Worm (Caenorhabditis elegans) whole organism, young adult: Measurements from ENCODE around the gene wht-1.

ENCODE experiments used
- B0019.2 ChIP-seq: fragments of 200-800 bp; sonication (Bioruptor generic); conservative IDR thresholded peaks from 2 replicates; pipeline ENCODE4 v1.3.6; 2022; ENCODE audit warnings: missing genetic modification reagents, missing genetic modification characterization, missing compliant biosample characterization
- B0035.1 ChIP-seq: sonication (generic microtip); optimal IDR thresholded peaks from 2 replicates; lab custom pipeline; 2016; ENCODE audit warnings: missing genetic modification characterization, mild to moderate bottlenecking, missing compliant biosample characterization, missing genotype, missing genetic modification reagents
- B0336.3 ChIP-seq: fragments of 200-800 bp; sonication (Bioruptor generic); IDR thresholded peaks from 2 replicates; pipeline ENCODE4 v1.3.6; 2022; ENCODE audit warnings: missing genetic modification characterization, missing compliant biosample characterization
- C06A6.2 ChIP-seq: fragments of 200-800 bp; sonication (Bioruptor generic); conservative IDR thresholded peaks from 2 replicates; pipeline ENCODE4 v1.3.6; 2022; ENCODE audit warnings: missing genetic modification characterization, missing compliant biosample characterization
- D2030.7 ChIP-seq: fragments of 200-800 bp; sonication (Bioruptor generic); IDR thresholded peaks from 2 replicates; pipeline ENCODE4 v1.3.6; 2022; ENCODE audit warnings: missing genetic modification reagents, missing genetic modification characterization, missing compliant biosample characterization
- F22D6.2 ChIP-seq: sonication (generic microtip); optimal IDR thresholded peaks from 2 replicates; lab custom pipeline; 2016; ENCODE audit warnings: mild to moderate bottlenecking, missing genetic modification characterization, missing compliant biosample characterization
- F33H1.4 ChIP-seq: fragments of 200-800 bp; sonication (Bioruptor generic); IDR thresholded peaks from 2 replicates; pipeline ENCODE4 v1.3.6; 2022; ENCODE audit warnings: missing genetic modification reagents, missing genetic modification characterization, missing compliant biosample characterization
- F55B11.4 ChIP-seq: sonication (generic microtip); optimal IDR thresholded peaks from 2 replicates; lab custom pipeline; 2016; ENCODE audit warnings: missing compliant biosample characterization, missing genetic modification characterization, borderline replicate concordance; ENCODE audit not compliant: insufficient read depth
- T07F8.4 ChIP-seq: sonication (generic microtip); optimal IDR thresholded peaks from 2 replicates; lab custom pipeline; 2016; ENCODE audit warnings: mild to moderate bottlenecking, missing genetic modification characterization, moderate library complexity, missing compliant biosample characterization
- T26A5.8 ChIP-seq: sonication (generic microtip); optimal IDR thresholded peaks from 2 replicates; lab custom pipeline; 2016; ENCODE audit warnings: missing genetic modification characterization, missing compliant biosample characterization
- akir-1 ChIP-seq: fragments of 200-800 bp; sonication (Bioruptor generic); optimal IDR thresholded peaks from 2 replicates; lab custom pipeline; 2018; ENCODE audit warnings: mild to moderate bottlenecking, missing genetic modification characterization, moderate library complexity, missing compliant biosample characterization
- aptf-2 ChIP-seq: fragments of 200-800 bp; sonication (Bioruptor generic); conservative IDR thresholded peaks from 2 replicates; pipeline ENCODE4 v1.3.6; 2022; ENCODE audit warnings: missing genetic modification reagents, missing genetic modification characterization, missing compliant biosample characterization
- attf-3 ChIP-seq: fragments of 200-800 bp; sonication (Bioruptor generic); conservative IDR thresholded peaks from 2 replicates; pipeline ENCODE4 v1.3.6; 2022; ENCODE audit warnings: missing genetic modification reagents, missing genetic modification characterization, missing compliant biosample characterization
- cebp-2 ChIP-seq: fragments of 200-800 bp; sonication (Bioruptor generic); IDR thresholded peaks from 2 replicates; pipeline ENCODE4 v1.3.6; 2022; ENCODE audit warnings: missing genetic modification characterization, missing compliant biosample characterization
- ceh-79 ChIP-seq: sonication (generic microtip); optimal IDR thresholded peaks from 2 replicates; lab custom pipeline; 2017; ENCODE audit warnings: mild to moderate bottlenecking, missing genetic modification characterization, missing compliant biosample characterization
- ceh-91 ChIP-seq: fragments of 200-800 bp; sonication (Bioruptor generic); IDR thresholded peaks from 2 replicates; pipeline ENCODE4 v1.3.6; 2022; ENCODE audit warnings: missing genetic modification reagents, missing genetic modification characterization, missing compliant biosample characterization
- die-1 ChIP-seq: sonication (generic microtip); optimal IDR thresholded peaks from 2 replicates; lab custom pipeline; 2016; ENCODE audit warnings: missing genotype, mild to moderate bottlenecking, missing genetic modification characterization, missing compliant biosample characterization
- dox-1 ChIP-seq: fragments of 200-800 bp; sonication (Bioruptor generic); IDR thresholded peaks from 2 replicates; pipeline ENCODE4 v1.3.6; 2022; ENCODE audit warnings: missing genetic modification reagents, missing genetic modification characterization, missing compliant biosample characterization
- efl-1 ChIP-seq: fragments of 150-350 bp; optimal IDR thresholded peaks from 2 replicates; lab custom pipeline; 2014; ENCODE audit warnings: missing biosample characterization, missing genetic modification reagents, missing genetic modification characterization
- ets-4 ChIP-seq: fragments of 200-800 bp; sonication (Bioruptor generic); optimal IDR thresholded peaks from 2 replicates; lab custom pipeline; 2018; ENCODE audit warnings: mild to moderate bottlenecking, missing genetic modification characterization, missing compliant biosample characterization
- hlh-26 ChIP-seq: fragments of 200-800 bp; sonication (Bioruptor generic); conservative IDR thresholded peaks from 2 replicates; pipeline ENCODE4 v1.3.6; 2022; ENCODE audit warnings: missing genetic modification reagents, missing genetic modification characterization, missing compliant biosample characterization
- hmg-1.2 ChIP-seq: fragments of 200-800 bp; sonication (Bioruptor generic); IDR thresholded peaks from 2 replicates; pipeline ENCODE4 v1.3.6; 2022; ENCODE audit warnings: missing genetic modification reagents, missing genetic modification characterization, missing compliant biosample characterization
- lin-35 ChIP-seq, 3 experiments: fragments of 150-350 bp in 2 of 3; sonication (generic microtip) in 1 of 3; optimal IDR thresholded peaks; 2 replicates each; lab custom pipeline; 2014 to 2018; ENCODE audit warnings: missing biosample characterization in 3 of 3, missing genetic modification characterization in 3 of 3, missing genetic modification reagents in 3 of 3
- lsl-1 ChIP-seq: fragments of 200-800 bp; sonication (Bioruptor generic); optimal IDR thresholded peaks from 2 replicates; lab custom pipeline; 2018; ENCODE audit warnings: mild to moderate bottlenecking, missing genetic modification characterization, moderate library complexity, missing compliant biosample characterization
- lsy-27 ChIP-seq: sonication (generic microtip); optimal IDR thresholded peaks from 2 replicates; lab custom pipeline; 2017; ENCODE audit warnings: missing genetic modification characterization, mild to moderate bottlenecking, missing compliant biosample characterization, antibody characterized with exemption, missing genotype, borderline replicate concordance; ENCODE audit not compliant: insufficient read depth
- madf-3 ChIP-seq: fragments of 200-800 bp; sonication (Bioruptor generic); IDR thresholded peaks from 2 replicates; pipeline ENCODE4 v1.3.6; 2022; ENCODE audit warnings: missing genetic modification reagents, missing genetic modification characterization, missing compliant biosample characterization
- madf-8 ChIP-seq: fragments of 200-800 bp; sonication (Bioruptor generic); conservative IDR thresholded peaks from 2 replicates; pipeline ENCODE4 v1.3.6; 2022; ENCODE audit warnings: missing genetic modification reagents, missing genetic modification characterization, missing compliant biosample characterization
- mel-28 ChIP-seq: sonication (generic microtip); optimal IDR thresholded peaks from 2 replicates; lab custom pipeline; 2016; ENCODE audit warnings: borderline replicate concordance, mild to moderate bottlenecking, missing genetic modification characterization, missing compliant biosample characterization
- mes-4 ChIP-seq: sonication (generic microtip); optimal IDR thresholded peaks from 2 replicates; lab custom pipeline; 2016; ENCODE audit warnings: missing genotype, missing genetic modification characterization, missing compliant biosample characterization
- mxl-1 ChIP-seq: sonication (generic microtip); optimal IDR thresholded peaks from 2 replicates; lab custom pipeline; 2016; ENCODE audit warnings: missing genetic modification characterization, missing compliant biosample characterization
- nhr-80 ChIP-seq: sonication (generic microtip); optimal IDR thresholded peaks from 2 replicates; lab custom pipeline; 2016; ENCODE audit warnings: missing genetic modification characterization, missing compliant biosample characterization
- nhr-90 ChIP-seq: sonication (generic microtip); optimal IDR thresholded peaks from 2 replicates; lab custom pipeline; 2016; ENCODE audit warnings: missing genotype, mild to moderate bottlenecking, missing genetic modification characterization, missing compliant biosample characterization
- rcor-1 ChIP-seq: fragments of 200-800 bp; sonication (Bioruptor generic); IDR thresholded peaks from 2 replicates; pipeline ENCODE4 v1.3.6; 2022; ENCODE audit warnings: missing genetic modification reagents, missing genetic modification characterization, missing compliant biosample characterization
- repo-1 ChIP-seq: sonication (generic microtip); optimal IDR thresholded peaks from 2 replicates; lab custom pipeline; 2017; ENCODE audit warnings: mild to moderate bottlenecking, missing genetic modification characterization, missing compliant biosample characterization
- sea-2 ChIP-seq: fragments of 200-800 bp; sonication (Bioruptor generic); IDR thresholded peaks from 2 replicates; pipeline ENCODE4 v1.3.6; 2022; ENCODE audit warnings: missing genetic modification characterization, missing compliant biosample characterization
- unc-62 ChIP-seq: fragments of 150-350 bp; optimal IDR thresholded peaks from 2 replicates; lab custom pipeline; 2014; ENCODE audit warnings: missing biosample characterization, missing genetic modification reagents, missing genetic modification characterization
- ztf-3 ChIP-seq: fragments of 200-800 bp; sonication (Bioruptor generic); optimal IDR thresholded peaks from 2 replicates; lab custom pipeline; 2018; ENCODE audit warnings: mild to moderate bottlenecking, missing genetic modification characterization, missing compliant biosample characterization
- ztf-6 ChIP-seq: fragments of 200-800 bp; sonication (Bioruptor generic); IDR thresholded peaks from 2 replicates; pipeline ENCODE4 v1.3.6; 2022; ENCODE audit warnings: missing genetic modification reagents, missing genetic modification characterization, missing compliant biosample characterization

The wht-1 gene

ce11 chrIII:6095654-6096053 is 8.1 kb upstream of the wht-1 start:
- no peak for TF ChIP-seq lin-35 (GFP tag; optimal IDR thresholded peaks at IDR 0.05; lab: Kevin White, UChicago)
- no peak for TF ChIP-seq madf-3 (GFP tag; lab: Robert Waterston, UW)
- TF ChIP-seq ceh-91 (GFP tag; lab: Robert Waterston, UW) = no peak
- no peak for TF ChIP-seq F22D6.2
- TF ChIP-seq T07F8.4 (tag; lab: Kevin White, UChicago) = no peak
- TF ChIP-seq nhr-90 (tag; lab: Kevin White, UChicago) = no peak
- TF ChIP-seq B0035.1 (tag; lab: Kevin White, UChicago) = no peak
- no peak for TF ChIP-seq cebp-2
- no peak for TF ChIP-seq B0336.3 (GFP tag; lab: Robert Waterston, UW)
- TF ChIP-seq madf-8 = no peak
- TF ChIP-seq mxl-1 (tag; lab: Kevin White, UChicago) = no peak
- TF ChIP-seq F33H1.4 (GFP tag; lab: Robert Waterston, UW) = no peak
- no peak for TF ChIP-seq unc-62
- TF ChIP-seq B0019.2 (GFP tag; lab: Robert Waterston, UW) = no peak
- no peak for TF ChIP-seq attf-3
- no peak for TF ChIP-seq hlh-26 (GFP tag; lab: Robert Waterston, UW)
- no peak for TF ChIP-seq C06A6.2 (GFP tag; lab: Robert Waterston, UW)
- no peak for TF ChIP-seq lsl-1 (GFP tag; lab: Kevin White, UChicago)
- no peak for TF ChIP-seq ets-4 (GFP tag; lab: Kevin White, UChicago)
- TF ChIP-seq efl-1 = no peak

ce11 chrIII:6085311-6085710 is 2.2 kb downstream of the wht-1 start:
- TF ChIP-seq sea-2 (GFP tag; lab: Robert Waterston, UW) (no peak), ztf-6 (no peak), die-1 (tag; lab: Kevin White, UChicago) (no peak), ceh-91 (GFP tag; lab: Robert Waterston, UW) (no peak), akir-1 (GFP tag; lab: Kevin White, UChicago) (no peak), mel-28 (tag; lab: Kevin White, UChicago) (no peak), dox-1 (no peak), madf-3 (GFP tag; lab: Robert Waterston, UW) (no peak), ceh-79 (tag; lab: Kevin White, UChicago) (no peak), mes-4 (tag; lab: Kevin White, UChicago) (no peak), T26A5.8 (tag; lab: Kevin White, UChicago) (no peak), lsl-1 (GFP tag; lab: Kevin White, UChicago) (no peak), F55B11.4 (tag; lab: Kevin White, UChicago) (no peak), ztf-3 (GFP tag; lab: Kevin White, UChicago) (no peak), mxl-1 (tag; lab: Kevin White, UChicago) (no peak), repo-1 (tag; lab: Kevin White, UChicago) (no peak), D2030.7 (GFP tag; lab: Robert Waterston, UW) (no peak), aptf-2 (GFP tag; lab: Robert Waterston, UW) (no peak), rcor-1 (GFP tag; lab: Robert Waterston, UW) (no peak), lsy-27 (tag; lab: Kevin White, UChicago) (no peak)

ce11 chrIII:6080263-6080662 is 7.3 kb downstream of the wht-1 start, which contains the start of gene attf-4:
Gene attf-4, plus strand, starts transcription at chrIII:6080563.
- peak; percentile 24 for TF ChIP-seq nhr-80
- TF ChIP-seq hmg-1.2 (GFP tag; lab: Robert Waterston, UW) = no peak
